Worm (Caenorhabditis elegans) whole organism, L1 larva: ENCODE data around the gene smc-4.
A peak's percentile ranks its signal among the peaks of the same experiment; 100 is the strongest.

Experiments used
- C04F5.9 ChIP-seq: sonication (generic microtip); optimal IDR thresholded peaks from 2 replicates; lab custom pipeline; 2016; ENCODE audit warnings: missing genetic modification characterization, missing compliant biosample characterization
- C16A3.4 ChIP-seq: fragments of 150-350 bp; optimal IDR thresholded peaks from 2 replicates; lab custom pipeline; 2014; ENCODE audit warnings: missing biosample characterization, missing genetic modification characterization
- C34B4.2 ChIP-seq: sonication (generic microtip); optimal IDR thresholded peaks from 2 replicates; lab custom pipeline; 2017; ENCODE audit warnings: mild to moderate bottlenecking, missing genetic modification characterization, missing compliant biosample characterization
- F16B12.6 ChIP-seq: fragments of 150-350 bp; optimal IDR thresholded peaks from 2 replicates; lab custom pipeline; 2014; ENCODE audit warnings: missing biosample characterization, missing genetic modification characterization
- Y116A8C.19 ChIP-seq: sonication (generic microtip); optimal IDR thresholded peaks from 2 replicates; lab custom pipeline; 2016; ENCODE audit warnings: missing compliant biosample characterization, missing genetic modification characterization, borderline replicate concordance
- alr-1 ChIP-seq: fragments of 200-800 bp; sonication (Bioruptor generic); optimal IDR thresholded peaks from 2 replicates; lab custom pipeline; 2018; ENCODE audit warnings: borderline replicate concordance, mild to moderate bottlenecking, missing genetic modification characterization, missing compliant biosample characterization
- ama-1 ChIP-seq: fragments of 150-350 bp; optimal IDR thresholded peaks from 2 replicates; lab custom pipeline; 2014
- ceh-63 ChIP-seq: fragments of 200-800 bp; sonication (Bioruptor generic); optimal IDR thresholded peaks from 2 replicates; lab custom pipeline; 2018; ENCODE audit warnings: mild to moderate bottlenecking, missing genetic modification characterization, missing compliant biosample characterization
- ceh-88 ChIP-seq: fragments of 200-800 bp; sonication (Bioruptor generic); IDR thresholded peaks from 2 replicates; pipeline ENCODE4 v1.3.6; 2022; ENCODE audit warnings: missing genetic modification characterization, missing compliant biosample characterization
- dpl-1 ChIP-seq, 3 experiments: fragments of 150-350 bp in 2 of 3; sonication (generic microtip) in 1 of 3; optimal IDR thresholded peaks; 2 replicates each; lab custom pipeline; 2014 to 2017; ENCODE audit warnings: missing biosample characterization in 3 of 3, missing genetic modification characterization in 3 of 3, missing genetic modification reagents in 3 of 3
- dsc-1 ChIP-seq: sonication (generic microtip); optimal IDR thresholded peaks from 2 replicates; lab custom pipeline; 2016; ENCODE audit warnings: mild to moderate bottlenecking, missing genetic modification characterization, missing compliant biosample characterization
- efl-1 ChIP-seq, 4 experiments: fragments of 150-350 bp; optimal IDR thresholded peaks in 3 of 4; peaks in 1 of 4; 1 replicate in 1 of 4; 2 replicates in 3 of 4; lab custom pipeline; 2014; ENCODE audit warnings: missing biosample characterization in 2 of 4, missing genetic modification characterization in 2 of 4, missing genetic modification reagents in 2 of 4
- egl-27 ChIP-seq, 2 experiments: fragments of 150-350 bp in 1 of 2; sonication (generic microtip); optimal IDR thresholded peaks; 3 replicates each; lab custom pipeline; 2017 to 2018; ENCODE audit warnings: missing biosample characterization in 2 of 2, missing genetic modification characterization in 2 of 2, missing genetic modification reagents in 2 of 2
- fos-1 ChIP-seq: fragments of 150-350 bp; optimal IDR thresholded peaks from 2 replicates; lab custom pipeline; 2014; ENCODE audit warnings: missing biosample characterization, missing genetic modification characterization
- isw-1 ChIP-seq: fragments of 200-800 bp; sonication (Bioruptor generic); IDR thresholded peaks from 2 replicates; pipeline ENCODE4 v1.3.6; 2022; ENCODE audit warnings: missing genetic modification characterization, missing compliant biosample characterization
- lin-13 ChIP-seq: fragments of 150-350 bp; optimal IDR thresholded peaks from 2 replicates; lab custom pipeline; 2014; ENCODE audit warnings: missing biosample characterization, missing genetic modification reagents, missing genetic modification characterization
- lin-35 ChIP-seq, 2 experiments: fragments of 150-350 bp; optimal IDR thresholded peaks; 2 replicates each; lab custom pipeline; 2014; ENCODE audit warnings: missing biosample characterization in 2 of 2, missing genetic modification characterization in 2 of 2, missing genetic modification reagents in 2 of 2
- lin-39 ChIP-seq: fragments of 150-350 bp; optimal IDR thresholded peaks from 2 replicates; lab custom pipeline; 2014; ENCODE audit warnings: missing biosample characterization, missing genetic modification reagents, missing genetic modification characterization
- lir-3 ChIP-seq: sonication (generic microtip); optimal IDR thresholded peaks from 2 replicates; lab custom pipeline; 2016; ENCODE audit warnings: mild to moderate bottlenecking, missing genetic modification characterization, moderate library complexity, missing compliant biosample characterization; ENCODE audit not compliant: poor library complexity
- lsy-2 ChIP-seq, 2 experiments: fragments of 150-350 bp; optimal IDR thresholded peaks; 2 replicates each; lab custom pipeline; 2014; ENCODE audit warnings: missing biosample characterization in 2 of 2, missing genetic modification characterization in 2 of 2
- nhr-12 ChIP-seq: sonication (generic microtip); optimal IDR thresholded peaks from 2 replicates; lab custom pipeline; 2017; ENCODE audit warnings: missing biosample characterization, missing genetic modification characterization
- nhr-71 ChIP-seq: sonication (generic microtip); optimal IDR thresholded peaks from 2 replicates; lab custom pipeline; 2016; ENCODE audit warnings: mild to moderate bottlenecking, missing genetic modification characterization, moderate library complexity, missing compliant biosample characterization
- nhr-84 ChIP-seq: sonication (generic microtip); optimal IDR thresholded peaks from 2 replicates; lab custom pipeline; 2017; ENCODE audit warnings: missing biosample characterization, missing genetic modification characterization
- nhr-85 ChIP-seq: sonication (generic microtip); peaks from one replicate; lab custom pipeline; 2016; ENCODE audit warnings: missing genetic modification characterization, inconsistent platforms, missing compliant biosample characterization
- nhr-90 ChIP-seq: sonication (generic microtip); optimal IDR thresholded peaks from 2 replicates; lab custom pipeline; 2016; ENCODE audit warnings: mild to moderate bottlenecking, missing genetic modification characterization, missing compliant biosample characterization; ENCODE audit not compliant: poor library complexity
- pax-3 ChIP-seq: fragments of 200-800 bp; sonication (Bioruptor generic); optimal IDR thresholded peaks from 2 replicates; lab custom pipeline; 2018; ENCODE audit warnings: mild to moderate bottlenecking, missing genetic modification characterization, moderate library complexity, missing compliant biosample characterization
- snu-23 ChIP-seq: sonication (generic microtip); optimal IDR thresholded peaks from 2 replicates; lab custom pipeline; 2016; ENCODE audit warnings: missing genetic modification characterization, missing compliant biosample characterization
- sox-4 ChIP-seq: sonication (generic microtip); optimal IDR thresholded peaks from 2 replicates; lab custom pipeline; 2016; ENCODE audit warnings: missing genetic modification characterization, missing compliant biosample characterization
- sptf-1 ChIP-seq: fragments of 150-350 bp; optimal IDR thresholded peaks from 2 replicates; lab custom pipeline; 2014; ENCODE audit warnings: missing biosample characterization, missing genetic modification characterization
- tlp-1 ChIP-seq: fragments of 150-350 bp; optimal IDR thresholded peaks from 2 replicates; lab custom pipeline; 2014; ENCODE audit warnings: missing biosample characterization, missing genetic modification characterization
- unc-30 ChIP-seq: sonication (generic microtip); optimal IDR thresholded peaks from 2 replicates; lab custom pipeline; 2017; ENCODE audit warnings: missing biosample characterization, missing genetic modification characterization
- unc-62 ChIP-seq: fragments of 150-350 bp; optimal IDR thresholded peaks from 2 replicates; lab custom pipeline; 2014; ENCODE audit warnings: missing biosample characterization, missing genetic modification reagents, missing genetic modification characterization
- unc-86 ChIP-seq: sonication (generic microtip); optimal IDR thresholded peaks from 2 replicates; lab custom pipeline; 2016; ENCODE audit warnings: missing genetic modification characterization, missing compliant biosample characterization
- unc-98 ChIP-seq: fragments of 200-800 bp; sonication (Bioruptor generic); IDR thresholded peaks from 2 replicates; pipeline ENCODE4 v1.3.6; 2022; ENCODE audit warnings: missing genetic modification characterization, missing compliant biosample characterization
- vab-15 ChIP-seq: sonication (generic microtip); optimal IDR thresholded peaks from 2 replicates; lab custom pipeline; 2017; ENCODE audit warnings: missing genotype, mild to moderate bottlenecking, missing genetic modification characterization, missing compliant biosample characterization
- xbp-1 ChIP-seq: sonication (generic microtip); optimal IDR thresholded peaks from 2 replicates; lab custom pipeline; 2016; ENCODE audit warnings: missing genetic modification characterization, missing compliant biosample characterization
- ztf-4 ChIP-seq: fragments of 150-350 bp; optimal IDR thresholded peaks from 2 replicates; lab custom pipeline; 2014; ENCODE audit warnings: missing biosample characterization, missing genetic modification characterization

smc-4 gene

DNA sequence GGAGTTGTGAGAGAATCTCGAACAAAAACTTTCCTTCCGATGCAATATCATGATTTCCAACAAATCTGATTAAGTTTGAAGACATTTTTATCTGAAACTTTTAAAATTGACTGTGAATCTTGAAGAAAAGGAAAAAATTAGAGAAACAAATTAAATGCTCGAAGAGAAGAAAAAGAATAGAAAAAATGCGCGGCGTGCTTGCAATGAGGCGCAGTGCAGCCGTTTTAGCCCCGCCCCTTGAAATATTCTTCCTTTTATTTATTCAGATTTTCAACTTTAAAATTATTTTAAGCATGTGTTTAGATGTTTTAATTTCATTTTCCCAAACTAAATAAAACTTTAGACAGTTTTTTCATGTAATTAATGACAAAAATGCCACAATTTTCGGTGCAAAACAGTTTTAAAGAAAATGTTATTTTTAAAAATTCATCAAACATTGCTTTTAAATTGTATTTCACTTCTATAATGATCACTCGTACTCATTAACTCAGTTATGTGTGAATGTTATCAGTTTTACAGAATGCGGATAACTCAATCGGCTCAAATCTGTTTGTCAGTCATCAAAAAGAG lies 44.9 kb upstream of the smc-4 start, which contains the start of the genes mrps-34 and cisd-3.1:
TSS of gene mrps-34 (minus strand) at position 91 of the 570 bp plus-strand sequence.
TSS of gene cisd-3.1 (plus strand) at position 520 of the 570 bp plus-strand sequence.
- TF ChIP-seq ceh-88 = no peak
- peak in 2 of 3 experiments; percentile 7 to 31 for TF ChIP-seq dpl-1 (GFP tag; optimal IDR thresholded peaks at IDR 0.05; lab: Kevin White, UChicago)
- no peak for TF ChIP-seq C34B4.2
- no peak for TF ChIP-seq C04F5.9 (tag; lab: Kevin White, UChicago)
- TF ChIP-seq lin-35 (GFP tag; optimal IDR thresholded peaks at IDR 0.05; lab: Kevin White, UChicago) = peak in 1 of 2 experiments; percentile 9
- TF ChIP-seq snu-23 = peak; percentile 19
- peak; percentile 7 to 27 for TF ChIP-seq efl-1 (optimal IDR thresholded peaks at IDR 0.05; lab: Kevin White, UChicago)
- peak in 1 of 2 experiments; percentile 14 for TF ChIP-seq efl-1 (GFP tag; optimal IDR thresholded peaks at IDR 0.05 in 1 of 2; lab: Kevin White, UChicago)
- no peak for TF ChIP-seq fos-1
- no peak for TF ChIP-seq sox-4 (tag; lab: Kevin White, UChicago)
- peak; percentile 21 for TF ChIP-seq C16A3.4 (tag; lab: Kevin White, UChicago)
- no peak for TF ChIP-seq lin-39 (tag; lab: Kevin White, UChicago)
- no peak for TF ChIP-seq alr-1 (tag; lab: Kevin White, UChicago)
- TF ChIP-seq lsy-2 (tag; optimal IDR thresholded peaks at IDR 0.05; lab: Kevin White, UChicago) = peak in 1 of 2 experiments; percentile 57
- peak; percentile 8 for TF ChIP-seq F16B12.6
- TF ChIP-seq tlp-1 (tag; lab: Kevin White, UChicago) = no peak
- peak; percentile 7 for TF ChIP-seq xbp-1 (tag; lab: Kevin White, UChicago)
- TF ChIP-seq isw-1 (GFP tag; lab: Robert Waterston, UW) = no peak

DNA sequence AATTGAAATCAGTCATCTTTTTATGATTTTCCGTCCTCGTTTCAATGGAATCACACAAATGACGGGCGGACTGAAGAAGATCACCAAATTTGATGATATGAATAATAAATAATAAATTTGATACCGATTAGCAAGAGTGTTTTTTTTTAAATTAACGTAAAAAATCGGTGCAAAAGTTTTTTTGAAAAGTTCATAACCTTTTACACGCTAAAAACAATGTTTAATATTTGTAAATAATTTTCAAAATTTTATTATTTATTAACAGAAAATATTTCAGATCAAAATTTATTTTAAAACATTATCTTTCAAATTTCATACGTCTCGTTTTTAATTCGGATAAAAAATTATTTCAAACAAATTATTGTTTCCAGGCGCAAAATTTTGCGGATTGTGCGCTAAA lies 42.3 kb upstream of the smc-4 start, which contains the start of gene M88.3:
TSS of gene M88.3 (minus strand) at position 101 of the 400 bp plus-strand sequence.
- TF ChIP-seq Y116A8C.19 (no peak), tlp-1 (tag; lab: Kevin White, UChicago) (no peak), C34B4.2 (no peak), dsc-1 (no peak), ztf-4 (tag; lab: Kevin White, UChicago) (no peak), unc-30 (tag; lab: Kevin White, UChicago) (no peak), nhr-12 (tag; lab: Kevin White, UChicago) (no peak), unc-86 (no peak)

DNA sequence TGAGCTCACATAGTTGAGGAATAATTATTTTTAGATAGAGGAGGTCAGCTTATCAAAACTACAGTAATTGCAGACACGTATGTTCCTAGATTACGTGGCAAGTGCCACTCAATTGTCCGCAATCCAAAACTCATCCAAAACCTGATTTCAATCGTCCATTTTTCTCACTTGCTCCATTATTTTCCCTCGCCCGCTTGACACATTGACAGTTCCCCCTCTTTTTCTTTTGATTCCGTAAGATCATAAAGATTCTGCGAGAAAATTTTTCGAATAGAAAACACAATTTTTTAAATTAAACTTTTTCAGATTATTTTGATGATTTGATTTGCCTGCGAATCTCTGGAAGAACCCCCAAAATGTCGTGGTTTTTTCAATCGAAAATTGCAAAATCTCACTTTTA lies 38.6 kb upstream of the smc-4 start, which contains the start of gene M88.4:
TSS of gene M88.4 (plus strand) at position 301 of the 400 bp plus-strand sequence.
- TF ChIP-seq unc-62 (GFP tag; lab: Kevin White, UChicago) (no peak), C04F5.9 (tag; lab: Kevin White, UChicago) (no peak), sptf-1 (tag; lab: Kevin White, UChicago) (no peak), lir-3 (tag; lab: Kevin White, UChicago) (no peak), egl-27 (tag; optimal IDR thresholded peaks at IDR 0.05; lab: Kevin White, UChicago) (no peak), ztf-4 (tag; lab: Kevin White, UChicago) (no peak), unc-98 (GFP tag; lab: Robert Waterston, UW) (no peak), ama-1 (lab: Kevin White, UChicago) (no peak), lin-13 (GFP tag; lab: Kevin White, UChicago) (no peak), ceh-63 (GFP tag; lab: Kevin White, UChicago) (no peak), nhr-84 (no peak), vab-15 (no peak), nhr-90 (no peak), Y116A8C.19 (no peak), nhr-71 (tag; lab: Kevin White, UChicago) (no peak), nhr-85 (tag; lab: Kevin White, UChicago) (no peak), pax-3 (tag; lab: Kevin White, UChicago) (no peak)
- TF ChIP-seq, all 84 proteins: peak for 0
